Fruit fly (Drosophila melanogaster): Measurements from ENCODE around the gene Act87E.

Act87E gene

dm6 chr3R:13382656-13383142 is 43.1 kb upstream of the Act87E start:
- peak; percentile 99 for TF ChIP-seq psq (GFP tag; optimal IDR thresholded peaks at IDR 0.05)
- TF ChIP-seq lola (GFP tag; optimal IDR thresholded peaks at IDR 0.05): peak; percentile 56
- TF ChIP-seq Vsx2 (GFP tag; optimal IDR thresholded peaks at IDR 0.05; ENCODE audit: partially characterized antibody): no peak
- no peak for TF ChIP-seq Rel (GFP tag; optimal IDR thresholded peaks at IDR 0.05)
- no peak for TF ChIP-seq Rel (tag; optimal IDR thresholded peaks at IDR 0.05)
- TF ChIP-seq dmrt93B (GFP tag; optimal IDR thresholded peaks at IDR 0.05): no peak

DNA sequence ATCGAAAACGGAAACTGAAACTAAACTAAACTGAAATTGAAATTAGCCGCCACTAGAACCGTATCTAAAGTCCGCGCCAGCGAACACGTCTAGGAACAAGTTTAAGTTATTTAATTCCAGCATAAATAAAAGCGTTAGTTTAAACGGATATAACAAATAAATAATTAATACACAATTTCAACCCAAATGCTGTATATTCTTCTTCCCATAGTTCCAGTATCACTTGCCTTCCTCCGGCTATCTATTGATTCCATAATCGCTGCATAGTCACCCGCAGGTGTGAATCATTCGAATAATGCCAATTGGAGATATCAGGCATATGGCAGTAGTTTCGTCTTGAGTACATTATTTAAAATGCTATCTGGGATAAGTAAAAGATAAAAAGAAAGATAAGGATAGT is 40.7 kb upstream of the Act87E start:
- no peak for TF ChIP-seq pan (optimal IDR thresholded peaks at IDR 0.05)
- TF ChIP-seq psq (GFP tag; optimal IDR thresholded peaks at IDR 0.05): no peak
- no peak for TF ChIP-seq dmrt93B (GFP tag; optimal IDR thresholded peaks at IDR 0.05)
- no peak for TF ChIP-seq Hr83 (GFP tag; optimal IDR thresholded peaks at IDR 0.05; ENCODE audit: poor library complexity, severe bottlenecking)
- no peak for TF ChIP-seq Rel (GFP tag; optimal IDR thresholded peaks at IDR 0.05)
- TF ChIP-seq Rel (tag; optimal IDR thresholded peaks at IDR 0.05): no peak
- TF ChIP-seq Hr78 (GFP tag; optimal IDR thresholded peaks at IDR 0.05): no peak
- no peak for TF ChIP-seq sv (GFP tag; optimal IDR thresholded peaks at IDR 0.05)
- no peak for TF ChIP-seq CG32264 (GFP tag; optimal IDR thresholded peaks at IDR 0.05)
- TF ChIP-seq usp (GFP tag; optimal IDR thresholded peaks at IDR 0.05): no peak
- TF ChIP-seq brk (GFP tag; optimal IDR thresholded peaks at IDR 0.05): no peak
- no peak for TF ChIP-seq HLH106 (tag; optimal IDR thresholded peaks at IDR 0.05)
- TF ChIP-seq Dif (GFP tag; optimal IDR thresholded peaks at IDR 0.05; ENCODE audit: partially characterized antibody): no peak
- TF ChIP-seq lola (GFP tag; optimal IDR thresholded peaks at IDR 0.05): no peak
- TF ChIP-seq woc (GFP tag; optimal IDR thresholded peaks at IDR 0.05): no peak
- TF ChIP-seq Sp1 (GFP tag; optimal IDR thresholded peaks at IDR 0.05): no peak
- no peak for TF ChIP-seq Hnf4 (GFP tag; optimal IDR thresholded peaks at IDR 0.05)
- no peak for TF ChIP-seq CG9705 (GFP tag; optimal IDR thresholded peaks at IDR 0.05)
- no peak for TF ChIP-seq Mio (GFP tag; optimal IDR thresholded peaks at IDR 0.05)

DNA sequence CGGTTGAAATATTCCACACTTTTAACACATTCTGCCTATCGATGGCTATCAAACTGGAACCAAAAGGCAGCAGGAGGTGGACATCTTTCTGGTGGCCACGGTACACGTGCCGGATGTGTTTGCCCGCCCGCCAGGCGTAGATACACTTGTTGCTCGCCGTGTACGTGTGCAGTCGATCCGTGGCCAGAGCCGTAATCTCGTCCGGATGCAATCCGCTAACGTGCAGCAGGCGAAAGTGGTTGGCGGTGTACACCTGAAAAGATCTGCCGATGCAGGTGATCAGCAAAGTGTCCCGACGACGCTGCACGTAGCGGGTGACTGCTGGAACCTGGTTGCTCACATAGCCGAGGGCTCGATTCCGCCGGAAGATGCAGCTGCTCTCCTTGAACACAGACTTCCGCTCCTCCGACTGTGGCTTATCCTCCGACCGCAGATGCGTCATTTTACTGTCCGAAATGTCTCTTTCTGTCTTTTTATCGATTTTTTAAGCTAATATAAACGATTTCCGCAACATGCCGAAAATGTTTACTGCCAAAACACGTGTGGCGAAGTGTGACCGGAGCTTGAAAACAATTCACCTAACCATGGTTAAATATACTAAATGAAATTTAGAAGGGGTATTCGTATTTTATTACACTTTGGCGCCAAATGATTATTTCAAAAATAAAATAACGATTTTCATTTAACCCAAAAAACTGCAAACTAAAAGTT is 37.5 kb upstream of the Act87E start, which contains the start of gene CG9799:
Gene CG9799, minus strand, starts transcription at position 550 of the 711 bp plus-strand sequence.
- TF ChIP-seq Myc (optimal IDR thresholded peaks at IDR 0.05) (peak; percentile 14), br (GFP tag; optimal IDR thresholded peaks at IDR 0.05) (no peak), sv (GFP tag; optimal IDR thresholded peaks at IDR 0.05) (no peak)

dm6 chr3R:13390490-13390889 is 35.3 kb upstream of the Act87E start:
- TF ChIP-seq Hnf4 (GFP tag; optimal IDR thresholded peaks at IDR 0.05) (no peak), dmrt93B (GFP tag; optimal IDR thresholded peaks at IDR 0.05) (no peak), fru (GFP tag; optimal IDR thresholded peaks at IDR 0.05) (peak; percentile 18)

DNA sequence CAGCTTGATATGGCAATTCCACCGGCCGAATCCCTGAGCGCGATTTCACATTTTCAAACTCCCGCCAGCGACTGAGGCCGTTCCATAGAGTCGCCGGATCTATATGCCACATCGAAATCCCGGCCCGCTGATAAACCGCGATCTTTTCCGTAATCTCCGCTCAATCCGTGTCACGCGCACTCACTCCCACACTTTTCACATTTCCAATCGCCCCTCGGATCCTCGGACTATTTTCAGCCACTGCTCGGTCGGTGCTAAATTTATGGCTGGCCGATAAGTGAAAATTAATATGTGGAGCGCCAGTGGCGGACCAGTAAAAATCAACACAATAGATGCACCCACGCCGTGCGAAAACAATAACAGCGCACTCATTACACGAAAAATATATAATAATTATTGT is 32.8 kb upstream of the Act87E start:
- no peak for TF ChIP-seq dsf (GFP tag; optimal IDR thresholded peaks at IDR 0.05; ENCODE audit: borderline replicate concordance)
- no peak for TF ChIP-seq Dif (GFP tag; optimal IDR thresholded peaks at IDR 0.05; ENCODE audit: partially characterized antibody)
- no peak for TF ChIP-seq Sp1 (GFP tag; optimal IDR thresholded peaks at IDR 0.05)
- TF ChIP-seq Rel (GFP tag; optimal IDR thresholded peaks at IDR 0.05): no peak
- TF ChIP-seq Rel (tag; optimal IDR thresholded peaks at IDR 0.05): no peak
- TF ChIP-seq br (GFP tag; optimal IDR thresholded peaks at IDR 0.05): no peak
- TF ChIP-seq lola (GFP tag; optimal IDR thresholded peaks at IDR 0.05): no peak
- no peak for TF ChIP-seq psq (GFP tag; optimal IDR thresholded peaks at IDR 0.05)
- TF ChIP-seq Dfd (GFP tag; optimal IDR thresholded peaks at IDR 0.05): no peak
- TF ChIP-seq CrebA (GFP tag; optimal IDR thresholded peaks at IDR 0.05; ENCODE audit: borderline replicate concordance): no peak
- TF ChIP-seq dl (GFP tag; optimal IDR thresholded peaks at IDR 0.05; ENCODE audit: insufficient read depth in 1 of 2, partially characterized antibody in 2 of 2): no peak
- no peak for TF ChIP-seq fru (GFP tag; optimal IDR thresholded peaks at IDR 0.05)
- no peak for TF ChIP-seq h (GFP tag; optimal IDR thresholded peaks at IDR 0.05)
- no peak for TF ChIP-seq Vsx2 (GFP tag; optimal IDR thresholded peaks at IDR 0.05; ENCODE audit: partially characterized antibody)
- TF ChIP-seq CG32264 (GFP tag; optimal IDR thresholded peaks at IDR 0.05): no peak
- no peak for TF ChIP-seq foxo (GFP tag; optimal IDR thresholded peaks at IDR 0.05)
- TF ChIP-seq tai (GFP tag; optimal IDR thresholded peaks at IDR 0.05): no peak
- TF ChIP-seq OdsH (GFP tag; optimal IDR thresholded peaks at IDR 0.05): no peak
